Fruit fly (Drosophila melanogaster) whole organism, embryonic: Measurements from ENCODE around the gene P58IPK.

Experiments used
- Atf-2 ChIP-seq: fragments of 200-800 bp; sonication (Bioruptor generic); optimal IDR thresholded peaks from 2 replicates; lab custom pipeline; 2016; ENCODE audit warnings: missing biosample characterization, missing genetic modification characterization
- Atf3 ChIP-seq: fragments of 200-800 bp; sonication (Bioruptor generic); optimal IDR thresholded peaks from 3 replicates; lab custom pipeline; 2016; ENCODE audit warnings: missing biosample characterization, missing genetic modification characterization
- B-H2 ChIP-seq: fragments of 200-800 bp; sonication (Bioruptor generic); optimal IDR thresholded peaks from 2 replicates; lab custom pipeline; 2018; ENCODE audit warnings: missing biosample characterization, mild to moderate bottlenecking, missing genetic modification characterization
- BtbVII ChIP-seq: fragments of 200-800 bp; sonication (Bioruptor generic); optimal IDR thresholded peaks from 3 replicates; lab custom pipeline; 2017; ENCODE audit warnings: missing biosample characterization, mild to moderate bottlenecking, missing genetic modification characterization
- CG10147 ChIP-seq: fragments of 200-800 bp; sonication (Bioruptor generic); optimal IDR thresholded peaks from 2 replicates; lab custom pipeline; 2019; ENCODE audit warnings: missing biosample characterization, mild to moderate bottlenecking, missing genetic modification characterization, moderate library complexity
- CG10366 ChIP-seq: fragments of 200-800 bp; sonication (Bioruptor generic); IDR thresholded peaks from 2 replicates; pipeline ENCODE4 v1.3.6; 2022; ENCODE audit warnings: missing biosample characterization, missing genetic modification characterization
- CG11093 ChIP-seq: fragments of 200-800 bp; sonication (Bioruptor generic); IDR thresholded peaks from 3 replicates; pipeline ENCODE4 v1.3.6; 2022; ENCODE audit warnings: missing biosample characterization, missing genetic modification characterization
- CG11456 ChIP-seq: fragments of 200-800 bp; sonication (Bioruptor generic); IDR thresholded peaks from 3 replicates; pipeline ENCODE4 v1.3.6; 2022; ENCODE audit warnings: missing biosample characterization, missing genetic modification characterization
- CG11560 ChIP-seq: fragments of 200-800 bp; sonication (Bioruptor generic); IDR thresholded peaks from 3 replicates; pipeline ENCODE4 v1.3.6; 2022; ENCODE audit warnings: missing biosample characterization, missing genetic modification characterization
- CG15514 ChIP-seq: fragments of 200-800 bp; sonication (Bioruptor generic); optimal IDR thresholded peaks from 3 replicates; lab custom pipeline; 2017; ENCODE audit warnings: missing biosample characterization, missing genetic modification characterization, mild to moderate bottlenecking, moderate library complexity, missing genetic modification reagents
- CG17385 ChIP-seq: fragments of 200-800 bp; sonication (Bioruptor generic); optimal IDR thresholded peaks from 3 replicates; lab custom pipeline; 2018; ENCODE audit warnings: missing biosample characterization, mild to moderate bottlenecking, missing genetic modification characterization
- CG2120 ChIP-seq: fragments of 200-800 bp; sonication (Bioruptor generic); optimal IDR thresholded peaks from 3 replicates; lab custom pipeline; 2016; ENCODE audit warnings: missing biosample characterization, missing genetic modification characterization
- CG2678 ChIP-seq: fragments of 200-800 bp; sonication (Bioruptor generic); optimal IDR thresholded peaks from 3 replicates; lab custom pipeline; 2019; ENCODE audit warnings: missing biosample characterization, mild to moderate bottlenecking, missing genetic modification characterization, moderate library complexity
- CG30403 ChIP-seq: fragments of 200-800 bp; sonication (Bioruptor generic); optimal IDR thresholded peaks from 3 replicates; lab custom pipeline; 2016; ENCODE audit warnings: missing biosample characterization, missing genetic modification characterization
- CG30431 ChIP-seq: fragments of 200-800 bp; sonication (Bioruptor generic); optimal IDR thresholded peaks from 2 replicates; lab custom pipeline; 2017; ENCODE audit warnings: missing biosample characterization, missing genetic modification characterization
- CG3065 ChIP-seq: fragments of 200-800 bp; sonication (Bioruptor generic); optimal IDR thresholded peaks from 2 replicates; lab custom pipeline; 2016; ENCODE audit warnings: missing biosample characterization, missing genetic modification characterization
- CG31365 ChIP-seq: fragments of 200-800 bp; sonication (Bioruptor generic); optimal IDR thresholded peaks from 2 replicates; lab custom pipeline; 2018; ENCODE audit warnings: missing biosample characterization, mild to moderate bottlenecking, missing genetic modification characterization
- CG3163 ChIP-seq: fragments of 200-800 bp; sonication (Bioruptor generic); optimal IDR thresholded peaks from 3 replicates; lab custom pipeline; 2016; ENCODE audit warnings: missing biosample characterization, missing genetic modification characterization
- CG32767 ChIP-seq: fragments of 200-800 bp; sonication (Bioruptor generic); IDR thresholded peaks from 2 replicates; pipeline ENCODE4 v1.3.6; 2022; ENCODE audit warnings: missing biosample characterization, missing genetic modification characterization
- CG33557 ChIP-seq: fragments of 200-800 bp; sonication (Bioruptor generic); optimal IDR thresholded peaks from 2 replicates; lab custom pipeline; 2019; ENCODE audit warnings: missing biosample characterization, mild to moderate bottlenecking, missing genetic modification characterization, moderate library complexity
- CG4404 ChIP-seq: fragments of 200-800 bp; sonication (Bioruptor generic); IDR thresholded peaks from 2 replicates; pipeline ENCODE4 v1.3.6; 2022; ENCODE audit warnings: missing biosample characterization, missing genetic modification characterization
- CG6689 ChIP-seq: fragments of 200-800 bp; sonication (Bioruptor generic); IDR thresholded peaks from 2 replicates; pipeline ENCODE4 v1.3.6; 2022; ENCODE audit warnings: missing biosample characterization, missing genetic modification characterization
- CG8089 ChIP-seq: fragments of 200-800 bp; sonication (Bioruptor generic); optimal IDR thresholded peaks from 3 replicates; lab custom pipeline; 2016; ENCODE audit warnings: missing biosample characterization, missing genetic modification characterization
- CkIIα-i1 ChIP-seq: fragments of 200-800 bp; sonication (Bioruptor generic); IDR thresholded peaks from 2 replicates; pipeline ENCODE4 v1.3.6; 2022; ENCODE audit warnings: missing biosample characterization, missing genetic modification characterization
- Dll ChIP-seq: fragments of 200-800 bp; sonication (Bioruptor generic); IDR thresholded peaks from 4 replicates; pipeline ENCODE4 v1.3.6; 2022; ENCODE audit warnings: missing biosample characterization, missing genetic modification characterization; ENCODE audit not compliant: partially characterized antibody
- Elba2 ChIP-seq: fragments of 200-800 bp; sonication (Bioruptor generic); optimal IDR thresholded peaks from 3 replicates; lab custom pipeline; 2016; ENCODE audit warnings: missing biosample characterization, missing genetic modification characterization
- HLH54F ChIP-seq: fragments of 200-800 bp; sonication (Bioruptor generic); optimal IDR thresholded peaks from 3 replicates; lab custom pipeline; 2016; ENCODE audit warnings: missing biosample characterization, missing genetic modification characterization
- Hmr ChIP-seq: fragments of 200-800 bp; sonication (Bioruptor generic); optimal IDR thresholded peaks from 3 replicates; lab custom pipeline; 2017; ENCODE audit warnings: mild to moderate bottlenecking, missing biosample characterization, missing genetic modification reagents, missing genetic modification characterization
- Nf-YC ChIP-seq: fragments of 200-800 bp; optimal IDR thresholded peaks from 3 replicates; lab custom pipeline; 2019; ENCODE audit warnings: missing biosample characterization, mild to moderate bottlenecking, missing genetic modification characterization, moderate library complexity
- Optix ChIP-seq: fragments of 200-800 bp; sonication (Bioruptor generic); IDR thresholded peaks from 3 replicates; pipeline ENCODE4 v1.3.6; 2022; ENCODE audit warnings: missing biosample characterization, missing genetic modification characterization
- TFAM ChIP-seq: fragments of 200-800 bp; sonication (Bioruptor generic); optimal IDR thresholded peaks from 2 replicates; lab custom pipeline; 2017; ENCODE audit warnings: missing biosample characterization, missing genetic modification characterization, inconsistent platforms
- Vsx1 ChIP-seq: fragments of 200-800 bp; sonication (Bioruptor generic); optimal IDR thresholded peaks from 2 replicates; lab custom pipeline; 2017; ENCODE audit warnings: missing biosample characterization, mild to moderate bottlenecking, missing genetic modification characterization, missing genetic modification reagents
- cad ChIP-seq: fragments of >200 bp; optimal IDR thresholded peaks from 2 replicates; lab custom pipeline; 2017; ENCODE audit warnings: missing biosample characterization, missing genetic modification characterization
- chif ChIP-seq, 2 experiments: fragments of 200-800 bp; sonication (Bioruptor generic); optimal IDR thresholded peaks; 3 replicates each; lab custom pipeline; 2016; ENCODE audit warnings: missing biosample characterization in 2 of 2, missing genetic modification characterization in 2 of 2
- cwo ChIP-seq: fragments of 200-800 bp; sonication (Bioruptor generic); optimal IDR thresholded peaks from 3 replicates; lab custom pipeline; 2017; ENCODE audit warnings: missing biosample characterization, missing genetic modification characterization, mild to moderate bottlenecking, moderate library complexity, missing genetic modification reagents
- da ChIP-seq: fragments of 200-800 bp; sonication (Bioruptor generic); optimal IDR thresholded peaks from 2 replicates; lab custom pipeline; 2016; ENCODE audit warnings: missing biosample characterization, missing genetic modification characterization
- esg ChIP-seq: fragments of 200-800 bp; sonication (Bioruptor generic); conservative IDR thresholded peaks from 2 replicates; pipeline ENCODE4 v1.3.6; 2022; ENCODE audit warnings: missing biosample characterization, missing genetic modification characterization
- fd64A ChIP-seq: fragments of 200-800 bp; sonication (Bioruptor generic); optimal IDR thresholded peaks from 3 replicates; lab custom pipeline; 2018; ENCODE audit warnings: missing biosample characterization, mild to moderate bottlenecking, missing genetic modification characterization
- insv ChIP-seq, 2 experiments: fragments of 200-800 bp; sonication (Bioruptor generic); optimal IDR thresholded peaks; 3 replicates each; lab custom pipeline; 2016 to 2018; ENCODE audit warnings: missing biosample characterization in 2 of 2, missing genetic modification characterization in 2 of 2
- knrl ChIP-seq: fragments of 200-800 bp; sonication (Bioruptor generic); IDR thresholded peaks from 3 replicates; pipeline ENCODE4 v1.3.6; 2022; ENCODE audit warnings: missing biosample characterization, missing genetic modification characterization; ENCODE audit not compliant: partially characterized antibody
- nmo ChIP-seq: fragments of 200-800 bp; sonication (Bioruptor generic); optimal IDR thresholded peaks from 2 replicates; lab custom pipeline; 2018; ENCODE audit warnings: missing biosample characterization, mild to moderate bottlenecking, missing genetic modification characterization, moderate library complexity
- pho ChIP-seq: fragments of 200-800 bp; sonication (Bioruptor generic); optimal IDR thresholded peaks from 2 replicates; lab custom pipeline; 2016; ENCODE audit warnings: missing biosample characterization, missing genetic modification characterization
- sc ChIP-seq, 3 experiments: fragments of >200 bp in 2 of 3; fragments of 200-800 bp in 1 of 3; sonication (Bioruptor generic) in 1 of 3; optimal IDR thresholded peaks; 2 replicates in 2 of 3; 3 replicates in 1 of 3; lab custom pipeline; 2017; ENCODE audit warnings: mild to moderate bottlenecking in 1 of 3, missing biosample characterization in 1 of 3, missing genetic modification characterization in 1 of 3, missing genetic modification reagents in 1 of 3
- sd ChIP-seq: fragments of 200-800 bp; sonication (Bioruptor generic); optimal IDR thresholded peaks from 3 replicates; lab custom pipeline; 2018; ENCODE audit warnings: missing biosample characterization, mild to moderate bottlenecking, missing genetic modification characterization, moderate library complexity
- slbo ChIP-seq: fragments of 200-800 bp; sonication (Bioruptor generic); IDR thresholded peaks from 2 replicates; pipeline ENCODE4 v1.3.6; 2022; ENCODE audit warnings: missing biosample characterization, missing genetic modification characterization
- sug ChIP-seq: fragments of 200-800 bp; optimal IDR thresholded peaks from 2 replicates; lab custom pipeline; 2019; ENCODE audit warnings: missing biosample characterization, mild to moderate bottlenecking, missing genetic modification characterization, moderate library complexity
- tx ChIP-seq: fragments of 200-800 bp; sonication (Bioruptor generic); optimal IDR thresholded peaks from 2 replicates; lab custom pipeline; 2016; ENCODE audit warnings: missing biosample characterization, missing genetic modification characterization
- usp ChIP-seq: fragments of >200 bp; optimal IDR thresholded peaks from 2 replicates; lab custom pipeline; 2017; ENCODE audit warnings: missing biosample characterization, missing genetic modification characterization
- vnd ChIP-seq: fragments of 200-800 bp; sonication (Bioruptor generic); IDR thresholded peaks from 3 replicates; pipeline ENCODE4 v1.3.6; 2022; ENCODE audit warnings: missing biosample characterization, missing genetic modification characterization; ENCODE audit not compliant: partially characterized antibody
- zen2 ChIP-seq: fragments of 200-800 bp; sonication (Bioruptor generic); IDR thresholded peaks from 3 replicates; pipeline ENCODE4 v1.3.6; 2022; ENCODE audit warnings: missing biosample characterization, missing genetic modification characterization; ENCODE audit not compliant: partially characterized antibody

P58IPK gene

dm6 chr3R:9618331-9618730 is 31.6 kb downstream of the P58IPK start (continued):
- TF ChIP-seq TFAM (no peak), insv (GFP tag; optimal IDR thresholded peaks at IDR 0.05; lab: Kevin White, UChicago) (no peak), fd64A (GFP tag; lab: Kevin White, UChicago) (peak; percentile 60), knrl (GFP tag; lab: Robert Waterston, UW) (no peak), Hmr (peak; percentile 48), nmo (GFP tag; lab: Kevin White, UChicago) (peak; percentile 81), B-H2 (no peak), CG8089 (GFP tag; lab: Kevin White, UChicago) (peak; percentile 62), chif (GFP tag; optimal IDR thresholded peaks at IDR 0.05; lab: Kevin White, UChicago) (peak; percentile 76 to 85), tx (GFP tag; lab: Kevin White, UChicago) (peak; percentile 50), CG17385 (peak; percentile 70), CG33557 (GFP tag; lab: Kevin White, UChicago) (peak; percentile 19)

dm6 chr3R:9620278-9620677 is 33.5 kb downstream of the P58IPK start:
- TF ChIP-seq CG10366 (GFP tag; lab: Robert Waterston, UW) (no peak), Optix (GFP tag; lab: Robert Waterston, UW) (no peak), zen2 (GFP tag; lab: Robert Waterston, UW) (no peak), sug (tag; lab: Kevin White, UChicago) (peak; percentile 56), CG3163 (GFP tag; lab: Kevin White, UChicago) (no peak), sc (optimal IDR thresholded peaks at IDR 0.05; lab: Kevin White, UChicago) (no peak), sc (GFP tag; optimal IDR thresholded peaks at IDR 0.05; lab: Kevin White, UChicago) (no peak), CG4404 (no peak), HLH54F (GFP tag; lab: Kevin White, UChicago) (no peak), Elba2 (GFP tag; lab: Kevin White, UChicago) (no peak), BtbVII (GFP tag; lab: Kevin White, UChicago) (no peak), Atf-2 (GFP tag; lab: Kevin White, UChicago) (no peak), CG2678 (peak; percentile 6), CG31365 (tag; lab: Kevin White, UChicago) (no peak), CG10147 (GFP tag; lab: Kevin White, UChicago) (no peak), da (GFP tag; lab: Kevin White, UChicago) (no peak), usp (GFP tag; lab: Kevin White, UChicago) (no peak), B-H2 (no peak), sd (tag; lab: Kevin White, UChicago) (no peak), CG2120 (GFP tag; lab: Kevin White, UChicago) (no peak), pho (GFP tag; lab: Kevin White, UChicago) (no peak), CG15514 (GFP tag; lab: Kevin White, UChicago) (no peak), vnd (no peak), CG8089 (GFP tag; lab: Kevin White, UChicago) (no peak), slbo (GFP tag; lab: Robert Waterston, UW) (no peak), CG33557 (GFP tag; lab: Kevin White, UChicago) (no peak), Atf3 (no peak), CkIIα-i1 (no peak), cwo (peak; percentile 11), CG3065 (GFP tag; lab: Kevin White, UChicago) (no peak), Dll (GFP tag; lab: Robert Waterston, UW) (no peak), CG30403 (GFP tag; lab: Kevin White, UChicago) (no peak), CG11093 (GFP tag; lab: Robert Waterston, UW) (no peak), CG32767 (GFP tag; lab: Robert Waterston, UW) (no peak), cad (GFP tag; lab: Kevin White, UChicago) (no peak), esg (GFP tag; lab: Robert Waterston, UW) (no peak), Vsx1 (GFP tag; lab: Kevin White, UChicago) (no peak), CG6689 (GFP tag; lab: Robert Waterston, UW) (no peak), CG30431 (GFP tag; lab: Kevin White, UChicago) (no peak), CG11456 (no peak), CG11560 (tag; lab: Robert Waterston, UW) (no peak), Nf-YC (tag; lab: Kevin White, UChicago) (peak; percentile 23)
